Worm (Caenorhabditis elegans): ENCODE results near the gene F41B4.2.
A peak's percentile ranks its signal among the peaks of the same experiment; 100 is the strongest.

Gene F41B4.2

DNA sequence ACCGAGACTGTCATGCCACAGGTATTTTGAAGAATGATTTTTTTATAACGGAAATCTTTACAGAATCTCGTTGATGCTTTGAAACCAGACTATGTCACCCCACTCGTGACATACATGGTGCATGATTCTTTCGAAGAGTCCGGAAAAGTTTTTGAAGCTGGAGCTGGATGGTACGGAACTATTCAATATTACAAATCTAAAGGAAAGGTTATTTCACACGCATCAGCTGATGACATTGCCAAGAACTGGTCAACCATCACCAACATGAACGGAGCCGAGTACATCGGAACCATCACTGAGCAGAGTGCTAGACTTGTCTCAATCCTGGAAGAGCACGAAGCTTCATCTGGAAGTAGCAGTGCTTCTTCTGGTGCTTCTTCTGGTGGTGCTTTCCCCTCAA, 15.9 kb downstream of the F41B4.2 start:
- TF ChIP-seq Y53F4B.3 (GFP tag; IDR thresholded peaks at IDR 0.05) (no peak), repo-1 (tag; optimal IDR thresholded peaks at IDR 0.05) (no peak), hrde-1 (tag; optimal IDR thresholded peaks at IDR 0.05; ENCODE audit: borderline replicate concordance) (no peak), dpl-1 (GFP tag; optimal IDR thresholded peaks at IDR 0.05) (no peak), lin-54 (GFP tag; optimal IDR thresholded peaks at IDR 0.05) (no peak), nhr-80 (tag; optimal IDR thresholded peaks at IDR 0.05) (no peak), Y53G8AR.9 (GFP tag; conservative IDR thresholded peaks at IDR 0.05) (no peak), hlh-26 (GFP tag; conservative IDR thresholded peaks at IDR 0.05) (no peak), cebp-1 (GFP tag; IDR thresholded peaks at IDR 0.05) (no peak), cebp-1 (tag; optimal IDR thresholded peaks at IDR 0.05) (no peak), F52B5.7 (tag; optimal IDR thresholded peaks at IDR 0.05) (no peak), F39B2.1 (GFP tag; IDR thresholded peaks at IDR 0.05) (no peak)

DNA sequence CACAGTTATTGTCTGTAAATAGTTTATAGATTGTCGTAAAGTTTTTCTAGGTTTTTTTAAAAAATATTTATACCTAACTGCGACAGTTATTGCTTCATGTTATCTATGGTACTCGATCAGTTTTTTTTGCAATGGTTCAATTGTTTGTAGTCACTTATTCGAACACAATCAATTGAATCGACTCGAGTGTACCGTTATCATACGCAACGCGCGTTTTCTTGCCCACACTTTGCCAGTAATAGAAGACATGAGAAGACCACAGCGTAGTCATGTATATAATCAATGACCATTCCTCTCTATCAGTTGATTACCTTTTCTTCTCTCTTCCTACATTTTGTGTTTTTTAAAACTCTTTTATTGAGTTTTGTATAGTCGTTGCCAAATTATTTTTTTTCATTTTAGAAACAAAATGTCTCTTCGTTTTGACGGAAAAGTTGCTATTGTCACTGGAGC, 17.0 kb downstream of the F41B4.2 start, which contains the start of gene dhs-28:
dhs-28 (plus strand) TSS at position 403 of the 453 bp plus-strand sequence.
- no peak for TF ChIP-seq egrh-3 (GFP tag; IDR thresholded peaks at IDR 0.05)
- TF ChIP-seq tbp1 (GFP tag; optimal IDR thresholded peaks at IDR 0.05): peak; percentile 23
- no peak for TF ChIP-seq cebp-1 (GFP tag; IDR thresholded peaks at IDR 0.05)
- peak; percentile 27 for TF ChIP-seq cebp-1 (tag; optimal IDR thresholded peaks at IDR 0.05)
- TF ChIP-seq nhr-80 (tag; optimal IDR thresholded peaks at IDR 0.05): peak; percentile 85
- TF ChIP-seq unc-62 (GFP tag; optimal IDR thresholded peaks at IDR 0.05): peak; percentile 6

DNA sequence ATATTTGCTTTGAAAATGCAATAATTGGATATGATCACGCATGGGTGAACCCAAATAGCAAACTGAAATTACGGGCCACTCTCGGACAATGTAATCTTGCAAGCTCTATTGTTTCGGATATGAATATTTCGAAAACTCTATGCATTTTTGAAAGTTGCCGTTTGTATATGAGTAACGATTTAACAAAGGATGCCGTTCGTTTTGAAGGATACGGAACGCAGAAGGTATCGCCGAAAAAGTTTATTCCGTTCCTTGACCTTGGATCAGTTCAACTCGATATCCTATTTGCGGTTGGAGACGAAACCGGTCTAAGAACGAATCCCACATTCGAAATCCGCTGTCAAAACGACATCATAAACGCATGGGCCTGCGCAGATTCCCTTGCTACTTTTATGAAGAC, 22.0 kb downstream of the F41B4.2 start:
- no peak for TF ChIP-seq let-526 (GFP tag; IDR thresholded peaks at IDR 0.05)
- no peak for TF ChIP-seq dox-1 (GFP tag; IDR thresholded peaks at IDR 0.05)
- TF ChIP-seq nhr-120 (GFP tag; IDR thresholded peaks at IDR 0.05): no peak
- TF ChIP-seq attf-6 (GFP tag; IDR thresholded peaks at IDR 0.05): no peak

DNA sequence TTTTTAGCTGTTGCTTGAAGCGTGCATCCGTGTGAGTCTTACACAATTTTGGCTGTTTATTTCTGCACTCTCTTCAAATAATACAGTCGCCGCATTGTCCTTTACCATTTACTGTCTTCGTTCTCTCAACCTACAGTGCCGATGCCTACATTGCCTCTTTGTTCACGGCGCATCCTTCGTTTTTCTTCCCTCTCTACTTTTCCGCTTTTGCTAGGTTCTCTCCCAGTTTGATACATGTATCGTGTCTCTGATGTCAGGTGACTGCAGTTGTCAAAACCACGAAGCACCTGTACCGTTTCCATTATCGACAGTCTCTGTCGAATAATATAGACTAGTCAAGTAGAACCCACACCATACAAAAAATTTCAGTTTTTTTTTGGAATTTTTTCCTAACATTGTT, 26.4 kb downstream of the F41B4.2 start:
- TF ChIP-seq let-607 (tag; optimal IDR thresholded peaks at IDR 0.05): peak; percentile 66
- no peak for TF ChIP-seq cebp-2 (GFP tag; IDR thresholded peaks at IDR 0.05)
- TF ChIP-seq mxl-1 (tag; optimal IDR thresholded peaks at IDR 0.05): no peak
- no peak for TF ChIP-seq him-1 (tag; optimal IDR thresholded peaks at IDR 0.05)
- peak; percentile 27 for TF ChIP-seq ztf-26 (tag; optimal IDR thresholded peaks at IDR 0.05)
- TF ChIP-seq akir-1 (GFP tag; optimal IDR thresholded peaks at IDR 0.05): no peak
- TF ChIP-seq nhr-90 (tag; optimal IDR thresholded peaks at IDR 0.05): no peak
- no peak for TF ChIP-seq snpc-1.1 (tag; optimal IDR thresholded peaks at IDR 0.05; ENCODE audit: insufficient read depth)
- TF ChIP-seq lir-1 (GFP tag; conservative IDR thresholded peaks at IDR 0.05): peak; percentile 29; the same call in 1 of the 2 replicates
- peak; percentile 49 for TF ChIP-seq attf-5 (GFP tag; optimal IDR thresholded peaks at IDR 0.05)
- no peak for TF ChIP-seq madf-6 (GFP tag; IDR thresholded peaks at IDR 0.05)
- TF ChIP-seq lsl-1 (GFP tag; optimal IDR thresholded peaks at IDR 0.05): no peak
- no peak for TF ChIP-seq repo-1 (tag; optimal IDR thresholded peaks at IDR 0.05)
- no peak for TF ChIP-seq chd-7 (tag; optimal IDR thresholded peaks at IDR 0.05)
- TF ChIP-seq unc-62 (GFP tag; optimal IDR thresholded peaks at IDR 0.05): no peak
- TF ChIP-seq ccch-3 (GFP tag; optimal IDR thresholded peaks at IDR 0.05): no peak
- no peak for TF ChIP-seq Y95B8A.8 (GFP tag; IDR thresholded peaks at IDR 0.05)
- TF ChIP-seq xnd-1 (tag; optimal IDR thresholded peaks at IDR 0.05): no peak
- TF ChIP-seq D2030.7 (GFP tag; IDR thresholded peaks at IDR 0.05): no peak
- peak; percentile 31; the same call in 1 of the 2 replicates for TF ChIP-seq hmg-1.2 (GFP tag; IDR thresholded peaks at IDR 0.05)
- TF ChIP-seq ets-4 (GFP tag; optimal IDR thresholded peaks at IDR 0.05): peak; percentile 7
- TF ChIP-seq lin-40 (tag; optimal IDR thresholded peaks at IDR 0.05): peak; percentile 62
- TF ChIP-seq nfyb-1 (GFP tag; IDR thresholded peaks at IDR 0.05): no peak
- no peak for TF ChIP-seq ceh-91 (GFP tag; IDR thresholded peaks at IDR 0.05)
- TF ChIP-seq F52B5.7 (tag; optimal IDR thresholded peaks at IDR 0.05): no peak
- TF ChIP-seq F49E8.2 (tag; optimal IDR thresholded peaks at IDR 0.05; ENCODE audit: insufficient read depth): no peak
- peak; percentile 15 for TF ChIP-seq ZK185.1 (tag; optimal IDR thresholded peaks at IDR 0.05; ENCODE audit: poor library complexity, severe bottlenecking)
